Worm (Caenorhabditis elegans) whole organism, mixed stage, embryonic: ENCODE data around the gene gei-6.
A peak's percentile ranks its signal among the peaks of the same experiment; 100 is the strongest.

ENCODE experiments used
- M03D4.4 ChIP-seq: sonication (generic microtip); optimal IDR thresholded peaks from 2 replicates; lab custom pipeline; 2017; ENCODE audit warnings: mild to moderate bottlenecking, missing genetic modification characterization, missing compliant biosample characterization
- ceh-39 ChIP-seq: fragments of 150-350 bp; optimal IDR thresholded peaks from 2 replicates; lab custom pipeline; 2014; ENCODE audit warnings: missing biosample characterization, missing genetic modification characterization
- ceh-43 ChIP-seq: fragments of 200-800 bp; sonication (Bioruptor generic); optimal IDR thresholded peaks from 2 replicates; lab custom pipeline; 2018; ENCODE audit warnings: mild to moderate bottlenecking, missing genetic modification characterization, moderate library complexity, missing compliant biosample characterization
- ceh-83 ChIP-seq: fragments of 200-800 bp; sonication (Bioruptor generic); optimal IDR thresholded peaks from 2 replicates; lab custom pipeline; 2018; ENCODE audit warnings: mild to moderate bottlenecking, missing genetic modification characterization, missing compliant biosample characterization
- ces-1 ChIP-seq: fragments of 150-350 bp; optimal IDR thresholded peaks from 2 replicates; lab custom pipeline; 2014; ENCODE audit warnings: missing biosample characterization, missing genetic modification reagents, missing genetic modification characterization
- drap-1 ChIP-seq: fragments of 200-800 bp; sonication (Bioruptor generic); optimal IDR thresholded peaks from 3 replicates; lab custom pipeline; 2018; ENCODE audit warnings: mild to moderate bottlenecking, missing genetic modification characterization, missing compliant biosample characterization
- elt-1 ChIP-seq: sonication (generic microtip); optimal IDR thresholded peaks from 2 replicates; lab custom pipeline; 2017; ENCODE audit warnings: missing genetic modification characterization, mild to moderate bottlenecking, missing compliant biosample characterization, antibody characterized with exemption, moderate library complexity, borderline replicate concordance; ENCODE audit not compliant: insufficient read depth
- elt-3 ChIP-seq: fragments of 150-350 bp; optimal IDR thresholded peaks from 2 replicates; lab custom pipeline; 2014; ENCODE audit warnings: missing biosample characterization, missing genetic modification characterization
- flh-1 ChIP-seq: fragments of 200-800 bp; sonication (Bioruptor generic); optimal IDR thresholded peaks from 2 replicates; lab custom pipeline; 2018; ENCODE audit warnings: mild to moderate bottlenecking, missing genetic modification characterization, moderate library complexity, missing compliant biosample characterization
- ham-2 ChIP-seq: fragments of 200-800 bp; sonication (Bioruptor generic); optimal IDR thresholded peaks from 2 replicates; lab custom pipeline; 2018; ENCODE audit warnings: mild to moderate bottlenecking, missing genetic modification characterization, missing compliant biosample characterization
- hlh-1 ChIP-seq: fragments of 150-350 bp; optimal IDR thresholded peaks from 2 replicates; lab custom pipeline; 2014; ENCODE audit warnings: missing biosample characterization, missing genetic modification reagents, missing genetic modification characterization
- lin-13 ChIP-seq: fragments of 150-350 bp; optimal IDR thresholded peaks from 2 replicates; lab custom pipeline; 2014; ENCODE audit warnings: missing biosample characterization, missing genetic modification characterization
- lin-32 ChIP-seq: fragments of 200-800 bp; sonication (Bioruptor generic); optimal IDR thresholded peaks from 2 replicates; lab custom pipeline; 2018; ENCODE audit warnings: mild to moderate bottlenecking, missing genetic modification characterization, missing compliant biosample characterization
- lsy-2 ChIP-seq: fragments of 150-350 bp; optimal IDR thresholded peaks from 2 replicates; lab custom pipeline; 2014; ENCODE audit warnings: missing biosample characterization, missing genetic modification characterization
- mab-5 ChIP-seq: fragments of 150-350 bp; optimal IDR thresholded peaks from 2 replicates; lab custom pipeline; 2014; ENCODE audit warnings: missing biosample characterization, missing genetic modification characterization
- mep-1 ChIP-seq: fragments of 150-350 bp; optimal IDR thresholded peaks from 2 replicates; lab custom pipeline; 2017; ENCODE audit warnings: missing biosample characterization, missing genetic modification reagents, missing genetic modification characterization, inconsistent platforms
- mls-2 ChIP-seq: sonication (generic microtip); optimal IDR thresholded peaks from 2 replicates; lab custom pipeline; 2016; ENCODE audit warnings: mild to moderate bottlenecking, missing genetic modification characterization, moderate library complexity, missing compliant biosample characterization
- nhr-12 ChIP-seq: fragments of 150-350 bp; optimal IDR thresholded peaks from 2 replicates; lab custom pipeline; 2014; ENCODE audit warnings: missing biosample characterization, missing genetic modification characterization
- nhr-2 ChIP-seq: fragments of 150-350 bp; optimal IDR thresholded peaks from 2 replicates; lab custom pipeline; 2014; ENCODE audit warnings: missing biosample characterization, missing genetic modification characterization
- nhr-237 ChIP-seq: fragments of 150-350 bp; optimal IDR thresholded peaks from 2 replicates; lab custom pipeline; 2014; ENCODE audit warnings: missing biosample characterization, missing genetic modification characterization
- nhr-28 ChIP-seq: fragments of 150-350 bp; optimal IDR thresholded peaks from 2 replicates; lab custom pipeline; 2014; ENCODE audit warnings: missing biosample characterization, missing genetic modification characterization
- nhr-76 ChIP-seq: sonication (generic microtip); optimal IDR thresholded peaks from 2 replicates; lab custom pipeline; 2017; ENCODE audit warnings: missing biosample characterization, missing genetic modification characterization
- snpc-4 ChIP-seq: fragments of 150-350 bp; optimal IDR thresholded peaks from 2 replicates; lab custom pipeline; 2014; ENCODE audit warnings: missing biosample characterization, missing genetic modification characterization
- sptf-1 ChIP-seq: sonication (generic microtip); optimal IDR thresholded peaks from 2 replicates; lab custom pipeline; 2017; ENCODE audit warnings: mild to moderate bottlenecking, missing genetic modification characterization, moderate library complexity, missing compliant biosample characterization
- tbx-8 ChIP-seq: fragments of 200-800 bp; sonication (Bioruptor generic); optimal IDR thresholded peaks from 2 replicates; lab custom pipeline; 2018; ENCODE audit warnings: mild to moderate bottlenecking, missing genetic modification characterization, moderate library complexity, missing compliant biosample characterization
- unc-120 ChIP-seq: sonication (generic microtip); optimal IDR thresholded peaks from 2 replicates; lab custom pipeline; 2017; ENCODE audit warnings: missing genetic modification characterization, missing compliant biosample characterization; ENCODE audit not compliant: poor library complexity, severe bottlenecking
- unc-39 ChIP-seq: fragments of 150-350 bp; optimal IDR thresholded peaks from 2 replicates; lab custom pipeline; 2014; ENCODE audit warnings: missing biosample characterization, missing genetic modification characterization
- unc-62 ChIP-seq: fragments of 150-350 bp; optimal IDR thresholded peaks from 2 replicates; lab custom pipeline; 2014; ENCODE audit warnings: missing biosample characterization, missing genetic modification reagents, missing genetic modification characterization
- zip-8 ChIP-seq: fragments of 150-350 bp; optimal IDR thresholded peaks from 2 replicates; lab custom pipeline; 2014; ENCODE audit warnings: missing biosample characterization, missing genetic modification characterization
- ztf-11 ChIP-seq: fragments of 150-350 bp; optimal IDR thresholded peaks from 2 replicates; lab custom pipeline; 2014; ENCODE audit warnings: missing biosample characterization, missing genetic modification characterization

The gei-6 gene

DNA sequence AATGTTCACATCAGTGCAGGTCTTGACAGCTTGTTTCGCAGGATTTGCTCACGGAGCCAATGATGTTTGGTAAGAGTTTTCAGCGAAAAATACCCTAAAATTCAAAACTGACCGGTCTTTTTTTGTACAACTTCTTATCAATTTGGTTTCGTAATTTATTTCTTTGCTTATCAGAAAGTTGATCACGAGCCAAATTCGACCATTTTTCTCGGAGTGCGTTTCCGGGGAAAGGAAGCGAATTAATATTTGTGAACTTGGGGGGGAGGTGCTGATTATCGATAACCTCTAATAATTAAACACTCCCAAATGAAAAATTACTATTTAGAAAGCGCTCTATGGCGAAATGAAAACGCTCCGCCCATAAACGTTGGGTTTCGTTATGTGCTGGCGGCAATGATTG is 44.0 kb downstream of the gei-6 start:
- TF ChIP-seq nhr-76 (tag; lab: Kevin White, UChicago) (no peak), ztf-11 (tag; lab: Kevin White, UChicago) (no peak), elt-1 (tag; lab: Kevin White, UChicago) (no peak), nhr-28 (tag; lab: Kevin White, UChicago) (no peak), lin-32 (GFP tag; lab: Kevin White, UChicago) (no peak), lin-13 (no peak), mep-1 (tag; lab: Kevin White, UChicago) (no peak), elt-3 (tag; lab: Kevin White, UChicago) (no peak), sptf-1 (tag; lab: Kevin White, UChicago) (no peak), mab-5 (tag; lab: Kevin White, UChicago) (no peak), nhr-2 (tag; lab: Kevin White, UChicago) (no peak), lsy-2 (tag; lab: Kevin White, UChicago) (no peak), ceh-43 (GFP tag; lab: Kevin White, UChicago) (no peak), snpc-4 (tag; lab: Kevin White, UChicago) (no peak), nhr-12 (no peak), ham-2 (GFP tag; lab: Kevin White, UChicago) (no peak), drap-1 (GFP tag; lab: Kevin White, UChicago) (no peak), ces-1 (GFP tag; lab: Kevin White, UChicago) (no peak), nhr-237 (tag; lab: Kevin White, UChicago) (no peak), ceh-83 (GFP tag; lab: Kevin White, UChicago) (no peak)

DNA sequence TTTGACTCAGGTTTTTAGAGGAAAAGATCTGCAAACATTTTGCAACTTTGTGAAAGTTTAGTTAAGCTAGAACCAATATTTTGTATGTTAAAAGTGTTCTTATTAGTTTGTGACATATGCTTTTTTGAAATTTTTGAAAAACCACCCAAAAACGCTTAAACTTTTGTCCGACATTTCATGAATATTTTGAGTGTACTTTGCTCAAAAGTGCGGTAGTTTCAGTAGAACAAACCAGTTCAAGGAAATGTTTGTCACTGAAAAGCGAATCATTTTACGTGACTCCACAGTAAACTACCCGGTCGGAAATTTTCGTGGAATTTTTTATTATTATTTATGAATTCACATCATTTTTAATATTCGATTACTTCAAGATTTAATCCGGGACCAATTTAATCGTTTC is 46.1 kb downstream of the gei-6 start, which contains the start of gene pitr-5:
Gene pitr-5, plus strand, starts transcription at position 301 of the 400 bp plus-strand sequence.
- TF ChIP-seq snpc-4 (tag; lab: Kevin White, UChicago) (no peak), mls-2 (tag; lab: Kevin White, UChicago) (no peak), mab-5 (tag; lab: Kevin White, UChicago) (no peak), hlh-1 (tag; lab: Kevin White, UChicago) (no peak), tbx-8 (GFP tag; lab: Kevin White, UChicago) (no peak), unc-39 (tag; lab: Kevin White, UChicago) (no peak), elt-1 (tag; lab: Kevin White, UChicago) (no peak), ceh-43 (GFP tag; lab: Kevin White, UChicago) (no peak), drap-1 (GFP tag; lab: Kevin White, UChicago) (no peak), zip-8 (tag; lab: Kevin White, UChicago) (no peak), flh-1 (no peak), ceh-83 (GFP tag; lab: Kevin White, UChicago) (no peak), M03D4.4 (tag; lab: Kevin White, UChicago) (no peak), nhr-2 (tag; lab: Kevin White, UChicago) (no peak), unc-120 (no peak), unc-62 (no peak), ceh-39 (tag; lab: Kevin White, UChicago) (no peak), lin-32 (GFP tag; lab: Kevin White, UChicago) (no peak)

DNA sequence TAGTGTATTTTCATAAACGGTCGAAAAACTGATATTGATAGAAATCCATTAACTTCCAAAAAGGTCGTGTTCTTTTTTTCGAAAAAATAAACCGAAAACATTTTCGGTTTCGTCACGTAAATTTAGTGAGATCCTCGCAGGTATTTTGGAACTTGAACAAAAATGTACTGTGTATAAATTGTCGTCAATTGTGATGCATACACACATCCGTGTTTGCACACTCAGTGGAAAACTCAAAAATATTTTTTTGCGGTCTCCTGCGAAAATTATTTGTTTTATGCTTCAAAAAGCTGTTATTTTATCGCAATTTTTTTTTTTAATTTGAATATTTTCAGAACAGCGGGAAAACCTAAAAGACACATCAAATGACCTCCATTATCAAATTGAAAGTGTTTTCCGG is 51.8 kb downstream of the gei-6 start, which contains the start of gene cpsf-2:
Gene cpsf-2, plus strand, starts transcription at position 330 of the 400 bp plus-strand sequence.
- TF ChIP-seq nhr-237 (tag; lab: Kevin White, UChicago) = peak; percentile 9
- TF ChIP-seq lin-32 (GFP tag; lab: Kevin White, UChicago) = no peak
- no peak for TF ChIP-seq elt-1 (tag; lab: Kevin White, UChicago)
- TF ChIP-seq ztf-11 (tag; lab: Kevin White, UChicago) = no peak
- no peak for TF ChIP-seq tbx-8 (GFP tag; lab: Kevin White, UChicago)
